Worm (Caenorhabditis elegans) whole organism, dauer: ENCODE data around the gene emre-1.

ENCODE experiments used
- unc-62 ChIP-seq: sonication (generic microtip); optimal IDR thresholded peaks from 2 replicates; lab custom pipeline; 2017; ENCODE audit warnings: missing biosample characterization, missing genetic modification reagents, missing genetic modification characterization

Gene emre-1

DNA sequence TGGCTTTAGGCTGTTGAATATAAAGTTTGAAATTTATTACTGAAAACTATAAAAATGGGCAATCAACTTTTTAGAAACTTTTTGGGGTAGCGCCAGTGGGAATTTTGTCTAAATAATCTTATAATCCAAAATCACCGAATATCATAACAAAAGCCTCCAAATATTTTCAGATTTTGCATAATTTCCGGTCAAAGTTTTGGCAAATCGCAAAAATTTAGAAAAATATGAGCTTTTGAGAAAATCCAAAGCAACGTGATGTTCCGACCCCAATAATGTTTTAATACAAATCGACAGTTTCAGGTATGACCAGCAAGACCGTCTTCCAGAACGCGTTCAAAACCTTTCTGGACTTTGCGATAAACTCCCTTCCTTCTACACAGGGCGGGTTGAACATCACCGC, at the start of gene emre-1:
TSS of gene emre-1 (plus strand) at position 301 of the 400 bp plus-strand sequence.
- TF ChIP-seq unc-62 (GFP tag; lab: Kevin White, UChicago): no peak

DNA sequence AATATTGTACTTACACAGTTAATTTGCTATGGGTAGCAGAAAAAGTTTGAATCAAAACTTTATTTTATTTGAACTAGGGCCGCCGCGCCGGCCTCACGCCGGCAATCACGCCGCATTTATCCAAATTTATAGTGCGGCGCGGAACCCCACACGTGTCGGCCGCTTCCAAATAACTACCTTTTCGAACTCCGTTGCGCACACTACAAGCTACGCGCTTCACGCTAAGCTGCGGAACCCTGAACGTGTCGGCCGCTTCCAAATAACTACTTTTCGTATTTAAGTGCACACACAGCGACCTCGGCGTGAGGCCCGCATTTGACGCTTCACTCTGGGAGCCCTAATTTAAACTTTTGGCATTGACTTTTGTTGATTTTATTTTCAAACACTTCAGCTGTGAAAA, 48.0 kb upstream of the emre-1 start:
- no peak for TF ChIP-seq unc-62 (GFP tag; lab: Kevin White, UChicago)

DNA sequence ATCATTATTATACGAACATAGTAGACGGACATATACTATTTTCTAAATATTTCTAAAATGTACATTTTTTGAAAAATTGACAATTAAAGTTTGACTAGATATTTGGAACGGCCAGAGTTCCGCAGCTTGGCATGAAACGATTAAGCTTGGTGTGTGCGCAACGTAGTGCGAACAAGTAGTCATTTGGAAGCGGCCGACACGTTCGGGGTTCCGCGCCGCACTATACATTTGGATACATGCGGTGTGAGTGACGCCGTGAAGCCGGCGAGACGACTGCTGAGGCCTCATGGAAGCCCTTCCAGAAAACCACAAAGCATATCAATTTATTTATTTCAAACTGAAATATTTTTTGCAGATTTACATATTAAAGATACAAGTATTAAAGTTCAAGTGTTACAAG, 41.3 kb upstream of the emre-1 start:
- TF ChIP-seq unc-62 (GFP tag; lab: Kevin White, UChicago): no peak

DNA sequence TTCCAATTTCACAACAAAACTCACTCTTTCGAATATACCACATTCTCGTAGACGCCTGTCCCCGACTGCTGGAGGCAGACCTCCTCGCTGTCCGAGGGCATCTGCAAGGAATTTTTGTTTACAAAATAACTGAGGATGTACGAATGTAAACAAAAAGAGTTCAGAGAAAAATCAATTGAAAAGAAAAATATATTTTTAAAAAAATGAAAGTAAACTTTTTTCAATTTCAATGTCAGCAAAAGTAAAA, 33.3 kb upstream of the emre-1 start, which contains the start of gene mrp-5:
TSS of gene mrp-5 (minus strand) at position 101 of the 247 bp plus-strand sequence.
- no peak for TF ChIP-seq unc-62 (GFP tag; lab: Kevin White, UChicago)

DNA sequence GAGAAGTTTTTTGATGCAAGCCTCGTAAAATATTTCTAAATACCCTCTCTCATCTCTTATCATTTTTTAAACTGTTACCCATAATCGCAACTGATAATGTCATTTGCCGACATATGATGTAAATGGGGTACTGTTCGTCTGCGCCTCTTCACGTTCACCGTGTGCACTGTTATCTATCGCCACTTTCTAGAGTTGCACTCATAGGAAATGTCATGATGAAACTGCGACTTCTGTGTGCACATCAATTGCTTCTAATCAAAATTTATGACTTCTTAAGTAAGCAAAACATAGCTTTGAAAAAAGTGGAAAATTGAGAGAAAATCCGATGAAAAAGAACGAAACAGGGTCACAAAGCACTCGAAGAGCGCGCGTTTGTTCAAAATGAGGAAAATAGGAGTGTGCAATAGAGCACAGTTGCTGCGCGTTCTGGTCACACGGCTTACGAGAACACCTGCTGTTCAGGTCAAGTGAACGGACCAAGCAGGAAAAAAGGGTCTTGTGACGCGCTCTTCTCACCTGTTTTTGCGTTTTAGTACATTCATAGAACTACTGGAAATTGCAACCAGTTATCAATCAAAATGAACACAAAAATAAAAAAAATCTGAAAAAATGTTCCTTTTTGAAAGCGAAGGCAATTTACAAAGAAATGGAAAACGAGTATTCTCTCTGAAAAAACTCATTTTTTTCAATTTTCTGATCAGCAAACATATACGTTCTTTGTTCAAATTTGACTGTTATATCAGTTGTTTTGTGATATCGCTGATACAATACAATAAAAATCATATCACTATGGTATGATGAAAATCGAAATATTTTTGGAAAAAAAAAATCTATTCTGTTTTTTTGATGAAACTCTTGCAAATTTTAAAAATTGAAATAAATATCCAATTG, 32.8 kb upstream of the emre-1 start:
- TF ChIP-seq unc-62 (GFP tag; lab: Kevin White, UChicago): no peak

DNA sequence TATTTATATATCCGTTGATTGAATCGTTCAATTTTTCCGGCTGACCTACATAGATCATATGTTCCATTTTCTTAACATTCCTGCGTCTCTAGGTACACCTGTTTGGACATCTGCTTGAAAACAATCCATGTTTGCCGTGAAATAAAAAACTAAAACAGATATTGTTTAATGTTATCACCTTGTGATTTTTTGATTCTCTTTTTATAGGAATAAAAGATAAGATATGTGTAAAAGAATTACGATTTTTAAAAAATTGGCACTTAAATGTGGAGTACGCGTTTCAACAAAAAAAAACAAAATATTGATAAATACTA, 32.2 kb upstream of the emre-1 start:
- no peak for TF ChIP-seq unc-62 (GFP tag; lab: Kevin White, UChicago)

DNA sequence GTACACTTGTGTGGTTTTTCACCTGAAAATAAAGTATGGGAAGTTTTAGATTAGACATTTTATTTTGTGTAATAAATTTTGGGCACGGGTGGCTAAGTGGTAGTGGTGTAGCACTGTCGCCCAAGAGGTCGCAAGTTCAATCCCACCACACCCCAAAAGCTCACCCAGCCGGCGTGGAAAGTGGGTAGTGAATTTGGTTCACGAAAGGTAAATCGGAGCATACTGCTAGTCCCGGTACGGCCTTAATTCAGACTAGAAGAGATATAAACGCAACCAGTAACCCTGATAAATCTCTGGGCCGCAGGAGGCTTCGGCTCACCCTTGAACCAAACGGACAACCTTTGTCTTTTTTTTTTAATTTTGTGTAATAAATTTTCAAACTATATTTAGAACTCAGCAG, 27.7 kb upstream of the emre-1 start:
- TF ChIP-seq unc-62 (GFP tag; lab: Kevin White, UChicago): no peak

DNA sequence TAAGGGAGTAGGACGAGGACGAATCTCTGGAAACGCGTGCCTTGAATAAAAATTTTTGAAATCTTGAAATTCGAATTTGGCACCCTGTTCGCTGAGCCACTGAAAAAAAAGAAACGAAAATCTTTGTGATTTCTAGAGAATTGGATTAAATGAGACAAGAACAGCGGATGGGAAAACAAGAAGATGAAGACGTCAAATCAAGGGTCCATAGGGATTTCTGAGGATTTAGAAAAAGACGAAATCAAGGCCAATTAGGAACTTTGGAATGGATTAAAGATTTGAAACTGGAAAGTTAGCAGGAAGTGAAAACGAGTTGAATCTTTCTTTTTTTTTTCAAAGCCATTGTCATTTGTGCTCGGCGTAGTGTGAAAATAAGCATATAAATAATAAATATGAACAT, 24.9 kb upstream of the emre-1 start, which contains the start of gene pag-3:
TSS of gene pag-3 (minus strand) at position 101 of the 400 bp plus-strand sequence.
- no peak for TF ChIP-seq unc-62 (GFP tag; lab: Kevin White, UChicago)

DNA sequence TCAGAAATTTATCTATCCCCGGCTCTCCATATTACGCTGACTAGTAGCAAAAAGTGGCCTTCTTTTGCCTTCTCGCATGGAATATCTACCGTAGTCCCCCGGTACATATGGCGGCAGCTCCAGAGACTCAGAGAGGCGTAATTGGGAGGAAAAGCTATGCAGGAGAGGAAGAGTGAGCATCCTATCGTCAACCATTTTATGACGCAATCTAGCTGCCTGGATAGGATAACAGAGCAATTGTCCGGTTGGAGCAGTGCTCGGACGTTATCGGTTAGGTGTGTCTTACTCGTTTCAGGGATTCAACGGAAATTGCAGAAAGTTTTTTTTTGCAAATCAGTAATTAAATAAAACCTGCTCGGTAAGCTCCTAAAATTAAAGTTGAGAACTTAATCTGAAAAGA, 22.3 kb upstream of the emre-1 start:
- no peak for TF ChIP-seq unc-62 (GFP tag; lab: Kevin White, UChicago)

DNA sequence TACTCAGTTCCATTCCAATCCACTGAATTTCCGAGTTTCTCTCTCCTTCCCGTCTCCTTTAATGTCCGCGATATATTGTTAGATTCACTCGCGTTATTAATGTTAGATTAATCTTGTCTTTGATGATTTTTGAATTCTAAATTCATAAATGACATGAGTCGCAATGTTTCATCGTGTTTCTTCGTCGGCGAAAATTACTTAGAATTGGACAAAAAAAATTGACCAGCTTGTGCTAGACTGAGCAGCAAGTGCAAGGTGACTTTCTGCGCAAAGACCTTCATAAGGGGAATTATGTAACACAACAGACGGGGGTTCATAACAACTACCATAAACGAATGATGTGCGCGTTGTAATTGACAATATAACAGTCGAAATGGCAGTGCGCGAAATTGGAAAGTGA, 21.1 kb upstream of the emre-1 start:
- TF ChIP-seq unc-62 (GFP tag; lab: Kevin White, UChicago): no peak

DNA sequence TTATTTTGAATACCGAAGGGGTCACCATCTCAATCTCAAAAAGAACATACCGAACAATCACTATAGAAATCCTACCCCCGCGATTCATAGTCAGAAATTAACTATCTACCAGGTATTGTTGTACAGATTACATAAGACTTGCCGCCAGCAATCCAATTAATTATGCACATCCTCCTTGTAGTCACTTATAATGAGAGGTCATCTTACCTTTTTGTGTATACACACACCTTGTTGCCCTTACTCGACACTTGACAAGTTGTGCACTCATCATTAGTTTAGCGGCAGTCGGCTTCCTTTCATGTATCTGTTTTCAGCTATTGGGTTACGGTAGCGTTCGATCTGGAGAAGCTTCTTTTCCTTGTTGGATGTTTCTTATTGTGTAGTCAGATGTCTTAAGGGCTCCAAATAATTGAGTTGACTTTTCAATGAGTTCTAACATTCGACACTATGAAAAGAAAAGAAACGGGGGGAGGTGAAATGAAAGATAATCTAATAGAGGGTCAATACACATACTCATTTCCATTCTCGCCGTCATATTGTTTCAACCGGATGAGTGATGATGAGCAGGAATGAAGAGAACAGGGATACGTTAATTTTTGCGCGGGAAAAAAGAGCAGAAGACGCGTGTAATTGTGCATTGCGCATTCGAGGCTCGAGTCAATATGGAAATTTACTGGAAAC, 20.0 kb upstream of the emre-1 start:
- TF ChIP-seq unc-62 (GFP tag; lab: Kevin White, UChicago): no peak

DNA sequence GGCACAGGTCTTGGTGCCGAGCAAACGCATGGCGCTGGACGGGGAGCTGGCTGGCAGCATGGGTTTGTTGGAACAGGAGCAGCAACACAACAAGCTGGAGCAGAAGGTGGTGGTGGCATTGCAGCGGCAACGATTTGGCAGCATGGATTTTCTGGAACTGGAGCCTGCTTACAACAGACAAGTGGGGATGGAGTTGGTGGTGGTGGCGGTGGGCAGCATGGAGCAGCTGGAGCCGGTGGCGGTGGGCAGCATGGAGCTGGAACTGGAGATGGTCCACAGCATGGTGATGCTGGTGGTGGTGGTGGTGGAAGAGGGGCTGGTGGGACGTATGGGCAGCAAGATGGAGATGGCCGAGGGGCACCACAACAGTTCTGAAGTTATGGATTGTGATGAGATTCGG, 18.6 kb upstream of the emre-1 start:
- no peak for TF ChIP-seq unc-62 (GFP tag; lab: Kevin White, UChicago)

DNA sequence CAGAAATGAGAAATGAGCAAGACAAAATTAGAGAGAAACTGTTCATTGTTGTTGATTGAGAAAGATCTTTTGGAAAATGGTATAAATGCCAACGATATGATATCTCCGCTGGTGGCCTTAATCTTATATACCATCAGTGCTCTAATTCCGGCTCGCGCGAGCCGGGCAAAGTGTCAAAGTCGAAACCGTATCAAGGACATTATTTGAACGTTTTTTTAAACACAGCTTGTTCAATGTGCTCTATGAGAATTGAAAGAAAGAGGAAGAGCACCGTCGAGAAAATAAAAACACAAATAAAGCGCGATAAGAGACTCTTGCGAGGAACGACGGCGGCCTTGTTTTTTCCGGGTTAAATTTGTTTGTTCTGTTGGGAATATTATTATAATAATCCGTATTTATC, 18.0 kb upstream of the emre-1 start, which contains the start of gene idpp-3:
TSS of gene idpp-3 (minus strand) at position 101 of the 400 bp plus-strand sequence.
- TF ChIP-seq unc-62 (GFP tag; lab: Kevin White, UChicago): no peak

DNA sequence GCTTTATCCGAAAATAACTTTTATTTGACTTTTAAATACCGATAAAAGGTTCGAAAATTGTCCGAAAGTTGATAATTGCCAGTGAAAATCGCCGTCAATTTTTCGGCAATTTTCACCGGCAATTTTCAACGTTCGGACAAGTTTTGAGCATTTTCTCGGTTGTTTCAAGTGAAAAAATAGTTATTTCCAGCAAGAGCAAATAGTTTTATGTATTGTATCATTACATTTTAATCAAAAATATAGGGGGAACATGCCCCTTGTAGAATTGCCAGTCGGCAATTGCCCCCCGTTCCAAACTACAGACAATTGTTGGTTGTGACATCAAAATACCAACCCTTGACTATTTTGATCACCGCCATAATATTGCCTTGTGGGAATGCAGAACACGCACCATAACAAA, 17.0 kb upstream of the emre-1 start, which contains the start of gene rgs-10:
TSS of gene rgs-10 (plus strand) at position 301 of the 400 bp plus-strand sequence.
- no peak for TF ChIP-seq unc-62 (GFP tag; lab: Kevin White, UChicago)

DNA sequence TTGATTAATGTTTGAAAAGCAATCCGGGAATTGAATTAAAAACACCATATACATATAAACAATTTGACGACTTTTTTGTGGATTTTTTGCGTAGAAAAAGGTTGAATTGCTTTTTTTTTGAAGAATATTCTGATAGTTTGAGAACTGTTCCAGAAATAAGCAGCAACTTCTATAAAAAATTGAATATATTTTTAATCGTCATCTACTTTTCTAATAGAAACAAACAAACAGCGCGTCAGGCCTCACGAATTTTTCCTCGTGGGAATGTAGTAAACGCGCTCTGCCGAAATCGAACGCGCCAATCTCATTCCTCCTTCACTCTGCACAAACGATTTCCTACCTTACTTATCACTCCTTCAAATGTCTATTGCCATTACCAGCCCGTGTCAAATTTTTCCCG, 15.2 kb upstream of the emre-1 start, which contains the start of gene rgs-11:
TSS of gene rgs-11 (plus strand) at position 301 of the 400 bp plus-strand sequence.
- TF ChIP-seq unc-62 (GFP tag; lab: Kevin White, UChicago): no peak

DNA sequence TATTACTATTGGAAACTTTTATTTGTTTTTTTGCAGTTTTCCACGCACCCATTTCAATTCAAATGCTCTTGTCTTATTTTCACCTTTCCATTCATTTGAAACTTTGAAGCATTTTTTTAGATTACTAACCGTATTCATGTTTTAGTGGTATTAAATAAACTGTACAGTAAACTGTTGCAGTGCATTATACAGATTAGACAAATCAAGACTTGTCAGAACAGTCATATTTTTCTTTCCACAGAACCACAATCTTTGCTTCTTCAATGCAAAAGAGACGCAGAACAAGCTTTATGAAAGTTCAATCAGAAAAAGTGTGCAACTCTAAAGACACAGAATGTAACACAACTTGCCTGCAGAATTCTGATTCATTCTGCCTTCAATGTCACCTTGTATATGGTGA, 13.7 kb upstream of the emre-1 start, which contains the start of gene F45B8.5:
TSS of gene F45B8.5 (plus strand) at position 301 of the 400 bp plus-strand sequence.
- TF ChIP-seq unc-62 (GFP tag; lab: Kevin White, UChicago): no peak
